Worm (Caenorhabditis elegans): ENCODE results near the gene atn-1.

- TF ChIP-seq jun-1 (tag; optimal IDR thresholded peaks at IDR 0.05) (no peak), skn-1 (tag; optimal IDR thresholded peaks at IDR 0.05) (no peak), unc-39 (tag; optimal IDR thresholded peaks at IDR 0.05) (no peak), ama-1 (optimal IDR thresholded peaks at IDR 0.05) (no peak), ZK546.5 (tag; optimal IDR thresholded peaks at IDR 0.05) (no peak), unc-62 (GFP tag; optimal IDR thresholded peaks at IDR 0.05) (no peak), ceh-9 (tag; optimal IDR thresholded peaks at IDR 0.05) (no peak), fos-1 (tag; optimal IDR thresholded peaks at IDR 0.05) (no peak)
Observed at ce11 chrV:12486934-12487333, 8.7 kb downstream of the atn-1 start, which contains the start of gene inx-11.

All from whole organism, L3 larva.